Fruit fly (Drosophila melanogaster) whole organism, embryonic: ENCODE data around the gene CG6340.

ENCODE experiments used
- Adf1 ChIP-seq: fragments of 200-800 bp; sonication (Bioruptor generic); IDR thresholded peaks from 2 replicates; pipeline ENCODE4 v1.3.6; 2022; ENCODE audit warnings: missing biosample characterization, missing genetic modification characterization
- CG10321 ChIP-seq: fragments of 200-800 bp; sonication (Bioruptor generic); IDR thresholded peaks from 2 replicates; pipeline ENCODE4 v1.3.6; 2022; ENCODE audit warnings: missing biosample characterization, missing genetic modification characterization
- CG10543 ChIP-seq: fragments of 200-800 bp; sonication (Bioruptor generic); optimal IDR thresholded peaks from 3 replicates; lab custom pipeline; 2017; ENCODE audit warnings: missing biosample characterization, mild to moderate bottlenecking, missing genetic modification characterization, moderate library complexity
- CG10565 ChIP-seq: fragments of 200-800 bp; sonication (Bioruptor generic); optimal IDR thresholded peaks from 3 replicates; lab custom pipeline; 2016; ENCODE audit warnings: missing biosample characterization, mild to moderate bottlenecking, missing genetic modification characterization
- CG10654 ChIP-seq: fragments of 200-800 bp; sonication (Bioruptor generic); optimal IDR thresholded peaks from 2 replicates; lab custom pipeline; 2016; ENCODE audit warnings: missing biosample characterization, missing genetic modification characterization
- CG11696 ChIP-seq: fragments of 200-800 bp; sonication (Bioruptor generic); IDR thresholded peaks from 2 replicates; pipeline ENCODE4 v1.3.6; 2022; ENCODE audit warnings: missing biosample characterization, missing genetic modification characterization
- CG11723 ChIP-seq: fragments of 200-800 bp; sonication (Bioruptor generic); optimal IDR thresholded peaks from 2 replicates; lab custom pipeline; 2017; ENCODE audit warnings: missing biosample characterization, mild to moderate bottlenecking, missing genetic modification characterization
- CG12744 ChIP-seq: fragments of 200-800 bp; sonication (Bioruptor generic); optimal IDR thresholded peaks from 2 replicates; lab custom pipeline; 2016; ENCODE audit warnings: missing biosample characterization, missing genetic modification characterization
- CG13287 ChIP-seq: fragments of 200-800 bp; sonication (Bioruptor generic); IDR thresholded peaks from 2 replicates; pipeline ENCODE4 v1.3.6; 2022; ENCODE audit warnings: missing biosample characterization, missing genetic modification characterization; ENCODE audit not compliant: partially characterized antibody
- CG16863 ChIP-seq: fragments of 200-800 bp; sonication (Bioruptor generic); optimal IDR thresholded peaks from 3 replicates; lab custom pipeline; 2016; ENCODE audit warnings: missing biosample characterization, missing genetic modification characterization
- CG2116 ChIP-seq: fragments of 200-800 bp; sonication (Bioruptor generic); optimal IDR thresholded peaks from 3 replicates; lab custom pipeline; 2018; ENCODE audit warnings: missing biosample characterization, mild to moderate bottlenecking, missing genetic modification characterization
- CG2199 ChIP-seq: fragments of 200-800 bp; sonication (Bioruptor generic); IDR thresholded peaks from 3 replicates; pipeline ENCODE4 v1.3.6; 2022; ENCODE audit warnings: missing biosample characterization, missing genetic modification characterization
- CG30020 ChIP-seq: fragments of 200-800 bp; optimal IDR thresholded peaks from 2 replicates; lab custom pipeline; 2019; ENCODE audit warnings: missing biosample characterization, mild to moderate bottlenecking, missing genetic modification characterization, moderate library complexity
- CG3281 ChIP-seq: fragments of 200-800 bp; sonication (Bioruptor generic); optimal IDR thresholded peaks from 3 replicates; lab custom pipeline; 2017; ENCODE audit warnings: missing biosample characterization, mild to moderate bottlenecking, missing genetic modification characterization
- CG4707 ChIP-seq: fragments of 200-800 bp; sonication (Bioruptor generic); optimal IDR thresholded peaks from 2 replicates; lab custom pipeline; 2018; ENCODE audit warnings: missing biosample characterization, mild to moderate bottlenecking, missing genetic modification characterization, moderate library complexity
- CG6254 ChIP-seq: fragments of 200-800 bp; sonication (Bioruptor generic); optimal IDR thresholded peaks from 3 replicates; lab custom pipeline; 2017; ENCODE audit warnings: mild to moderate bottlenecking, missing biosample characterization, missing genetic modification reagents, missing genetic modification characterization
- CG6765 ChIP-seq: fragments of 200-800 bp; sonication (Bioruptor generic); optimal IDR thresholded peaks from 3 replicates; lab custom pipeline; 2017; ENCODE audit warnings: missing biosample characterization, mild to moderate bottlenecking, missing genetic modification characterization
- CG7271 ChIP-seq: fragments of 200-800 bp; sonication (Bioruptor generic); optimal IDR thresholded peaks from 2 replicates; lab custom pipeline; 2018; ENCODE audit warnings: missing biosample characterization, mild to moderate bottlenecking, missing genetic modification characterization, moderate library complexity
- CG8290 ChIP-seq, 3 experiments: fragments of 200-800 bp; sonication (Bioruptor generic); optimal IDR thresholded peaks; 2 replicates each; lab custom pipeline; 2016 to 2019; ENCODE audit warnings: missing biosample characterization in 3 of 3, missing genetic modification characterization in 3 of 3, mild to moderate bottlenecking in 2 of 3, moderate library complexity in 1 of 3
- Dip3 ChIP-seq: fragments of 200-800 bp; sonication (Bioruptor generic); optimal IDR thresholded peaks from 3 replicates; lab custom pipeline; 2016; ENCODE audit warnings: missing biosample characterization, missing genetic modification characterization
- Dll ChIP-seq: fragments of 200-800 bp; sonication (Bioruptor generic); IDR thresholded peaks from 4 replicates; pipeline ENCODE4 v1.3.6; 2022; ENCODE audit warnings: missing biosample characterization, missing genetic modification characterization; ENCODE audit not compliant: partially characterized antibody
- Gug ChIP-seq: fragments of 200-800 bp; sonication (Bioruptor generic); IDR thresholded peaks from 4 replicates; pipeline ENCODE4 v1.3.6; 2022; ENCODE audit warnings: missing biosample characterization, missing genetic modification characterization
- Hr78 ChIP-seq, 2 experiments: fragments of 200-800 bp in 1 of 2; fragments of >200 bp in 1 of 2; sonication (Bioruptor generic) in 1 of 2; optimal IDR thresholded peaks; 2 replicates each; lab custom pipeline; 2017 to 2019; ENCODE audit warnings: missing biosample characterization in 2 of 2, missing genetic modification characterization in 2 of 2, mild to moderate bottlenecking in 1 of 2, moderate library complexity in 1 of 2
- Hsf ChIP-seq: fragments of 200-800 bp; sonication (Bioruptor generic); optimal IDR thresholded peaks from 3 replicates; lab custom pipeline; 2016; ENCODE audit warnings: missing biosample characterization, missing genetic modification characterization
- Lim3 ChIP-seq: fragments of 200-800 bp; sonication (Bioruptor generic); IDR thresholded peaks from 2 replicates; pipeline ENCODE4 v1.3.6; 2022; ENCODE audit warnings: missing biosample characterization, missing genetic modification characterization
- Myb ChIP-seq: fragments of 200-800 bp; sonication (Bioruptor generic); optimal IDR thresholded peaks from 2 replicates; lab custom pipeline; 2016; ENCODE audit warnings: missing biosample characterization, missing genetic modification characterization
- Pdp1 ChIP-seq, 2 experiments: fragments of 200-800 bp; sonication (Bioruptor generic); optimal IDR thresholded peaks; 3 replicates each; lab custom pipeline; 2016; ENCODE audit warnings: missing biosample characterization in 2 of 2, missing genetic modification characterization in 2 of 2, mild to moderate bottlenecking in 1 of 2, moderate library complexity in 1 of 2
- Scr ChIP-seq: fragments of 200-800 bp; sonication (Bioruptor generic); IDR thresholded peaks from 2 replicates; pipeline ENCODE4 v1.3.6; 2022; ENCODE audit warnings: missing biosample characterization, missing genetic modification characterization; ENCODE audit not compliant: partially characterized antibody
- Sox100B ChIP-seq: fragments of 200-800 bp; sonication (Bioruptor generic); optimal IDR thresholded peaks from 3 replicates; lab custom pipeline; 2018; ENCODE audit warnings: missing biosample characterization, mild to moderate bottlenecking, missing genetic modification characterization
- Tbp ChIP-seq: fragments of >200 bp; optimal IDR thresholded peaks from 2 replicates; lab custom pipeline; 2018; ENCODE audit warnings: missing biosample characterization, missing genetic modification characterization
- cato ChIP-seq: fragments of 200-800 bp; sonication (Bioruptor generic); optimal IDR thresholded peaks from 2 replicates; lab custom pipeline; 2016; ENCODE audit warnings: missing biosample characterization, missing genetic modification characterization, borderline replicate concordance
- chif ChIP-seq, 2 experiments: fragments of 200-800 bp; sonication (Bioruptor generic); optimal IDR thresholded peaks; 3 replicates each; lab custom pipeline; 2016; ENCODE audit warnings: missing biosample characterization in 2 of 2, missing genetic modification characterization in 2 of 2
- crp ChIP-seq, 2 experiments: fragments of 200-800 bp; sonication (Bioruptor generic); optimal IDR thresholded peaks; 2 replicates in 1 of 2; 3 replicates in 1 of 2; lab custom pipeline; 2017; ENCODE audit warnings: missing biosample characterization in 2 of 2, missing genetic modification characterization in 2 of 2, mild to moderate bottlenecking in 1 of 2, moderate library complexity in 1 of 2
- exex ChIP-seq: fragments of 200-800 bp; sonication (Bioruptor generic); optimal IDR thresholded peaks from 4 replicates; lab custom pipeline; 2018; ENCODE audit warnings: missing biosample characterization, mild to moderate bottlenecking, missing genetic modification characterization, moderate library complexity
- gfzf ChIP-seq: fragments of 200-800 bp; sonication (Bioruptor generic); optimal IDR thresholded peaks from 2 replicates; lab custom pipeline; 2016; ENCODE audit warnings: missing biosample characterization, mild to moderate bottlenecking, missing genetic modification characterization, moderate library complexity
- hb ChIP-seq: fragments of 200-800 bp; sonication (Bioruptor generic); IDR thresholded peaks from 3 replicates; pipeline ENCODE4 v1.3.6; 2022; ENCODE audit warnings: missing biosample characterization, missing genetic modification characterization; ENCODE audit not compliant: partially characterized antibody
- mld ChIP-seq: fragments of 200-800 bp; sonication (Bioruptor generic); IDR thresholded peaks from 3 replicates; pipeline ENCODE4 v1.3.6; 2022; ENCODE audit warnings: missing biosample characterization, missing genetic modification characterization; ENCODE audit not compliant: partially characterized antibody
- nerfin-2 ChIP-seq: fragments of 200-800 bp; sonication (Bioruptor generic); IDR thresholded peaks from 2 replicates; pipeline ENCODE4 v1.3.6; 2022; ENCODE audit warnings: missing biosample characterization, missing genetic modification characterization; ENCODE audit not compliant: partially characterized antibody
- oc ChIP-seq: fragments of 200-800 bp; sonication (Bioruptor generic); optimal IDR thresholded peaks from 2 replicates; lab custom pipeline; 2018; ENCODE audit warnings: missing biosample characterization, mild to moderate bottlenecking, missing genetic modification characterization, moderate library complexity
- pan ChIP-seq, 4 experiments: fragments of >200 bp in 3 of 4; fragments of 200-800 bp in 1 of 4; sonication (Bioruptor generic) in 1 of 4; optimal IDR thresholded peaks in 3 of 4; IDR thresholded peaks in 1 of 4; 2 replicates each; pipeline versions ENCODE4 v1.3.6 to Lab custom; 2017 to 2022; ENCODE audit warnings: missing biosample characterization in 2 of 4, missing genetic modification characterization in 2 of 4, mixed read lengths in 1 of 4
- pho ChIP-seq: fragments of 200-800 bp; sonication (Bioruptor generic); optimal IDR thresholded peaks from 2 replicates; lab custom pipeline; 2016; ENCODE audit warnings: missing biosample characterization, missing genetic modification characterization
- pzg ChIP-seq: fragments of 200-800 bp; sonication (Bioruptor generic); optimal IDR thresholded peaks from 3 replicates; lab custom pipeline; 2018; ENCODE audit warnings: missing biosample characterization, mild to moderate bottlenecking, missing genetic modification characterization, moderate library complexity
- seq ChIP-seq: fragments of 200-800 bp; sonication (Bioruptor generic); IDR thresholded peaks from 2 replicates; pipeline ENCODE4 v1.3.6; 2022; ENCODE audit warnings: missing biosample characterization, missing genetic modification characterization
- sob ChIP-seq: fragments of 200-800 bp; sonication (Bioruptor generic); IDR thresholded peaks from 2 replicates; pipeline ENCODE4 v1.3.6; 2022; ENCODE audit warnings: missing biosample characterization, missing genetic modification characterization
- sr ChIP-seq: fragments of 200-800 bp; sonication (Bioruptor generic); IDR thresholded peaks from 3 replicates; pipeline ENCODE4 v1.3.6; 2022; ENCODE audit warnings: missing biosample characterization, missing genetic modification characterization
- stwl ChIP-seq: fragments of 200-800 bp; sonication (Bioruptor generic); optimal IDR thresholded peaks from 3 replicates; lab custom pipeline; 2018; ENCODE audit warnings: missing biosample characterization, mild to moderate bottlenecking, missing genetic modification characterization, moderate library complexity
- twi ChIP-seq: fragments of 200-800 bp; optimal IDR thresholded peaks from 2 replicates; lab custom pipeline; 2019; ENCODE audit warnings: missing biosample characterization, mild to moderate bottlenecking, missing genetic modification characterization, moderate library complexity
- vnd ChIP-seq: fragments of 200-800 bp; sonication (Bioruptor generic); IDR thresholded peaks from 3 replicates; pipeline ENCODE4 v1.3.6; 2022; ENCODE audit warnings: missing biosample characterization, missing genetic modification characterization; ENCODE audit not compliant: partially characterized antibody

The CG6340 gene

DNA sequence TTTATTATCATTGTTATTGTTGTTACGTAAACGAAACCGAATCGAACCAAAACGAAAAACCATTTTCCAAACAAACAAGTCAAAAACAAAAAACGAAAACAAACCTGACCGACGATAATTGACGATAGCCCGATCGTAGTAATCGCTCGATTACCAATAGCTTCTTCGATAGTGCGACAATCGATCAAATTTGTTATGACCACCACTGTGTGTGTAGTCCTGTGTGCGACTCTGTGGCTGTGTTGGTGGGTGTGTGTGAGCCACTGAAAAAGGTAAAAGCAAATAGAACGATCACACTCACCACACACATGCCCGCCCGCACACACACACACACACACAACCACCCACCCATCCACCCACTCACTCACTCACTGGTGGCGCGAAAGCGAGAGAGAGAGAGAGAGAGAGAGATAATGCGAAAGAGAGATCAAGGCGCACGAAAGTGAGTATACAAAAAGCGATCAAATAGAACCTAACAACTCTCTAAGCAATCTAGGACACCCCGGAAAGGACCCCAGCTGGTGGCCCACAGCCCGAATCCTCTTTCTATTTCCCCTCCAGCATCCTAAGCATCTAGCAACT is 2.4 kb downstream of the CG6340 start (continued):
- TF ChIP-seq CG11723 (GFP tag; lab: Kevin White, UChicago) = no peak
- TF ChIP-seq Hsf (GFP tag; lab: Kevin White, UChicago) = no peak
- TF ChIP-seq pho = no peak
- no peak for TF ChIP-seq Sox100B (GFP tag; lab: Kevin White, UChicago)
- peak; percentile 38 for TF ChIP-seq CG8290 (GFP tag; optimal IDR thresholded peaks at IDR 0.05; lab: Kevin White, UChicago)
- peak; percentile 20 to 46 for TF ChIP-seq CG8290 (tag; optimal IDR thresholded peaks at IDR 0.05; lab: Kevin White, UChicago)
- TF ChIP-seq seq (GFP tag; lab: Robert Waterston, UW) = no peak
- TF ChIP-seq crp (GFP tag; optimal IDR thresholded peaks at IDR 0.05; lab: Kevin White, UChicago) = no peak
- no peak for TF ChIP-seq CG2199 (GFP tag; lab: Robert Waterston, UW)
- TF ChIP-seq cato = no peak
- TF ChIP-seq chif (GFP tag; optimal IDR thresholded peaks at IDR 0.05; lab: Kevin White, UChicago) = no peak
- TF ChIP-seq CG10543 (GFP tag; lab: Kevin White, UChicago) = no peak
- TF ChIP-seq Lim3 (GFP tag; lab: Robert Waterston, UW) = no peak
- no peak for TF ChIP-seq Hr78 (GFP tag; optimal IDR thresholded peaks at IDR 0.05; lab: Kevin White, UChicago)
- no peak for TF ChIP-seq CG16863 (GFP tag; lab: Kevin White, UChicago)
- no peak for TF ChIP-seq gfzf (GFP tag; lab: Kevin White, UChicago)
- TF ChIP-seq oc (tag; lab: Kevin White, UChicago) = no peak
- TF ChIP-seq nerfin-2 (GFP tag; lab: Robert Waterston, UW) = peak; percentile 58; the same call in 1 of the 2 replicates
- TF ChIP-seq twi (tag; lab: Kevin White, UChicago) = no peak
- TF ChIP-seq CG6254 (GFP tag; lab: Kevin White, UChicago) = no peak
- TF ChIP-seq CG3281 = no peak
- TF ChIP-seq Scr (GFP tag; lab: Robert Waterston, UW) = peak; percentile 66
- peak in 1 of 2 experiments; percentile 29 for TF ChIP-seq Pdp1 (GFP tag; optimal IDR thresholded peaks at IDR 0.05; lab: Kevin White, UChicago)
- TF ChIP-seq exex (tag; lab: Kevin White, UChicago) = no peak
- TF ChIP-seq CG2116 (GFP tag; lab: Kevin White, UChicago) = peak; percentile 59
- no peak for TF ChIP-seq CG11696
- peak; percentile 95 for TF ChIP-seq sr (GFP tag; lab: Robert Waterston, UW)
- TF ChIP-seq CG10321 (GFP tag; lab: Robert Waterston, UW) = no peak
- no peak for TF ChIP-seq CG6765 (GFP tag; lab: Kevin White, UChicago)
- no peak for TF ChIP-seq Dip3 (GFP tag; lab: Kevin White, UChicago)
- TF ChIP-seq vnd (GFP tag; lab: Robert Waterston, UW) = 0 out of 3 replicates have a peak, but pooled peaks have one; percentile 44
- TF ChIP-seq CG7271 = no peak
- TF ChIP-seq sob (GFP tag; lab: Robert Waterston, UW) = no peak
- no peak for TF ChIP-seq CG10654
- TF ChIP-seq CG4707 (GFP tag; lab: Kevin White, UChicago) = no peak
- no peak for TF ChIP-seq pan (optimal IDR thresholded peaks at IDR 0.05; lab: Kevin White, UChicago)
- TF ChIP-seq pan (GFP tag; optimal IDR thresholded peaks at IDR 0.05 in 1 of 2, IDR thresholded peaks at IDR 0.05 in 1 of 2) = no peak
- TF ChIP-seq, all 482 proteins: peak for 41

dm6 chrX:15486682-15487081 is 4.5 kb downstream of the CG6340 start, which contains the start of gene Gmap:
Gene Gmap, plus strand, starts transcription at chrX:15486922.
- TF ChIP-seq stwl (tag; lab: Kevin White, UChicago) (peak; percentile 54), Adf1 (GFP tag; lab: Robert Waterston, UW) (0 out of 2 replicates have a peak, but pooled peaks have one; percentile 8), hb (GFP tag; lab: Robert Waterston, UW) (peak; percentile 90), Tbp (no peak), pzg (peak; percentile 60), mld (GFP tag; lab: Robert Waterston, UW) (peak; percentile 88), CG12744 (no peak), Gug (GFP tag; lab: Robert Waterston, UW) (no peak), CG2116 (GFP tag; lab: Kevin White, UChicago) (peak; percentile 75), Myb (GFP tag; lab: Kevin White, UChicago) (peak; percentile 2), CG13287 (peak; percentile 81), CG30020 (tag; lab: Kevin White, UChicago) (no peak), Dll (GFP tag; lab: Robert Waterston, UW) (peak; percentile 80), CG10565 (GFP tag; lab: Kevin White, UChicago) (no peak)
